Fruit fly (Drosophila melanogaster) S2 (cell line): ENCODE measurements around the gene CG10097.

Experiments used
- CG8478 ChIP-seq: fragments of >200 bp; optimal IDR thresholded peaks from 2 replicates; lab custom pipeline; 2018
- CTCF ChIP-seq, 2 experiments: fragments of >200 bp; optimal IDR thresholded peaks; 2 replicates each; lab custom pipeline; 2018

dm6 chr3R:12442601-12443533 lies 47.1 kb upstream of the CG10097 start:
- TF ChIP-seq CG8478 (lab: Kevin White, UChicago), result no peak
- no peak for TF ChIP-seq CTCF (optimal IDR thresholded peaks at IDR 0.05; lab: Kevin White, UChicago)
